Fruit fly (Drosophila melanogaster): ENCODE measurements around the gene Act5C.

Gene Act5C

dm6 chrX:5947870-5948498 is 47.3 kb downstream of the Act5C start, which contains the start of gene CG6041:
Gene CG6041, plus strand, starts transcription at chrX:5948160.
- no peak for TF ChIP-seq foxo (GFP tag; optimal IDR thresholded peaks at IDR 0.05)
- no peak for TF ChIP-seq Hr83 (GFP tag; optimal IDR thresholded peaks at IDR 0.05; ENCODE audit: poor library complexity, severe bottlenecking)
- no peak for TF ChIP-seq psq (GFP tag; optimal IDR thresholded peaks at IDR 0.05)
- no peak for TF ChIP-seq Rel (GFP tag; optimal IDR thresholded peaks at IDR 0.05)
- no peak for TF ChIP-seq Rel (tag; optimal IDR thresholded peaks at IDR 0.05)

DNA sequence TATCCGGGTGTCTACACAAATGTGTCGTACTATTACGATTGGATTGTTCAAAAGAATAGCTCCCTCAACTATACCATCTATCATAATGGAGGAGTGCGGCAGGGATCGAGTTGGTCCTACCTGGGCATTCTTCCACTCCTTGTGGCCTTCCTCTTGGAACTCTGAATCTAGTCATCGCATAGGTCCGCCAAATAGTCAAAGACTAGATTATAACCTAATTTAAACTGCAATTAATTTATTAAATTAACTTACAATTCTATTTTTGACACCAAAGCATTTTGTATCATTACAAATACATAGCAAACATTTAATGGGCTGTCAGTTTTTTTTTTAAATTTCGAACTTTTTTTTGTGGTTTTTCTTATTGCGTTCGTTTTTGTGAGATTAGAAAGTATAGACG is 49.3 kb downstream of the Act5C start, which contains the start of gene CG32755:
CG32755 (plus strand) TSS at position 301 of the 400 bp plus-strand sequence.
- TF ChIP-seq HLH106 (tag; optimal IDR thresholded peaks at IDR 0.05) (no peak), dmrt93B (GFP tag; optimal IDR thresholded peaks at IDR 0.05) (no peak), Rel (GFP tag; optimal IDR thresholded peaks at IDR 0.05) (no peak), Rel (tag; optimal IDR thresholded peaks at IDR 0.05) (no peak), rgr (GFP tag; optimal IDR thresholded peaks at IDR 0.05) (no peak), OdsH (GFP tag; optimal IDR thresholded peaks at IDR 0.05) (no peak), ey (GFP tag; optimal IDR thresholded peaks at IDR 0.05) (no peak), sv (GFP tag; optimal IDR thresholded peaks at IDR 0.05) (no peak), lola (GFP tag; optimal IDR thresholded peaks at IDR 0.05) (no peak)

DNA sequence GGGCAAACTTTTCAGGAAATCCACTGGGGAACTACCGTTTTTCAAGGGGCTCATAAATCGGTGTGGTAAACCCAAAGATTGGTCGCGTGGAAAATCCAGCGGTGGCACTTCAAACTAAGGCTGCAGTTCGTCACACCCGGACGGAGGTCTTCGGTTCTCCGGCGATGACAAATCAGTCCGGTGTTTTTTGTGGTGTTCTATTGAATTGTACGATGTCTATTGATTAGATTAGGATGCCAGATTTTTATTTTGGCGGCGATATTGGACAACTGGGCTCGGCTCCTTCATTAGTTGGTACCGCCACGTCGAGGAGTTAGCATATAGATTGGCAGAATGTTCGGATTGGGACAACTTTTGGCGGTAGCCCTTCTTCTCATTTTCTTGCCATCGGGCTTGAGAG is 51.6 kb downstream of the Act5C start, which contains the start of gene CG6048:
CG6048 (plus strand) TSS at position 301 of the 400 bp plus-strand sequence.
- no peak for TF ChIP-seq h (GFP tag; optimal IDR thresholded peaks at IDR 0.05)
